Fruit fly (Drosophila melanogaster): Measurements from ENCODE around the gene CG42762.
A peak's percentile ranks its signal among the peaks of the same experiment; 100 is the strongest.

CG42762 gene

DNA sequence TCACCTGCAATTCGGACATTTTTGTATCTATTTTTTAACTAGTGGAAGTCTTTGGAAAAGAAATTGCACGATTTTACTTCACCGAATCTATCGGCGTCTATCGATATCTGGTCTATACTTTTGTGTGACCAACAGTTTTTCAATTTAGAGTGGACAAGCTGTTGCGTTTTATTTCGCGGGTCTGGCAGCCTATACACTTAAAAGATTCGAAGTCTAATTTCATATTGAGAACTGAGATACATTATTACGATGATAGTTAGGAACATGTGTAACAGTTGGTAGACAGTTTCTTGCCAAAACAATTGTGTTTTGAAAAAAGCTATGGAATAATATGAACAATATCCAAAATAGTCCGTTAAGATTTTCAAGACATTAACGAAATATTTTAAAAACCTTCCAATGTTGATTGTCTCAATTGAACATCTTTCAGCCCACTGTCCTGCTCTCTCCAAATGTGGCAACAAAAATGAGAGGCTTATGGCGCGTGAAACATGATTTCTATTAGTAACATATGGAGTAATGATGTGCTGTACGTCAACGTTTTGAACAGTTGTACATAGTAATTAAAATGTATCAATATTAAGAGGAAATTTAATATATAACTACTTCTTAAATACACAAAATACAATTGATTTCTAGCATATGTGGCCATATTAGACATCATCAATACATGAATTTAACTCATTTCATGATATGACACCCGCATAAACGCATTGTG, 18.6 kb upstream of the CG42762 start, which contains the start of gene Acbp1 (continued):
- TF ChIP-seq abd-A (tag; optimal IDR thresholded peaks at IDR 0.05) (peak; percentile 93), sna (GFP tag; IDR thresholded peaks at IDR 0.05; ENCODE audit: partially characterized antibody) (peak; percentile 80), klu (GFP tag; IDR thresholded peaks at IDR 0.05) (peak; percentile 88), CG42726 (GFP tag; IDR thresholded peaks at IDR 0.05; ENCODE audit: partially characterized antibody) (peak; percentile 74), CG3163 (GFP tag; optimal IDR thresholded peaks at IDR 0.05) (peak; percentile 86), CG7372 (GFP tag; IDR thresholded peaks at IDR 0.05) (peak; percentile 90), CG10654 (GFP tag; optimal IDR thresholded peaks at IDR 0.05) (peak; percentile 92), insv (GFP tag; optimal IDR thresholded peaks at IDR 0.05) (peak in 1 of 2 experiments; percentile 86), Mrtf (GFP tag; IDR thresholded peaks at IDR 0.05) (peak; percentile 90), CG12236 (GFP tag; optimal IDR thresholded peaks at IDR 0.05) (peak; percentile 89), Kr (GFP tag; optimal IDR thresholded peaks at IDR 0.05) (peak; percentile 92), CG15269 (tag; optimal IDR thresholded peaks at IDR 0.05) (peak; percentile 97), CG2116 (GFP tag; optimal IDR thresholded peaks at IDR 0.05) (peak; percentile 82), ap (GFP tag; IDR thresholded peaks at IDR 0.05) (peak; percentile 78), row (GFP tag; IDR thresholded peaks at IDR 0.05) (peak; percentile 97), dmrt11E (tag; optimal IDR thresholded peaks at IDR 0.05) (peak; percentile 98), Vsx1 (GFP tag; optimal IDR thresholded peaks at IDR 0.05) (peak; percentile 96), bsh (GFP tag; optimal IDR thresholded peaks at IDR 0.05) (peak; percentile 94 to 98), lbe (GFP tag; optimal IDR thresholded peaks at IDR 0.05) (peak; percentile 95), repo (GFP tag; optimal IDR thresholded peaks at IDR 0.05) (peak; percentile 92), luna (GFP tag; optimal IDR thresholded peaks at IDR 0.05) (peak; percentile 90), ham (GFP tag; IDR thresholded peaks at IDR 0.05) (peak; percentile 50; the same call in 1 of the 2 replicates), CG15514 (GFP tag; optimal IDR thresholded peaks at IDR 0.05) (peak; percentile 89), nerfin-2 (GFP tag; IDR thresholded peaks at IDR 0.05; ENCODE audit: partially characterized antibody) (peak; percentile 71), sc (optimal IDR thresholded peaks at IDR 0.05) (no peak), sc (GFP tag; optimal IDR thresholded peaks at IDR 0.05) (peak; percentile 91), CG16779 (GFP tag; IDR thresholded peaks at IDR 0.05) (peak; percentile 82), prd (optimal IDR thresholded peaks at IDR 0.05) (no peak), prd (GFP tag; IDR thresholded peaks at IDR 0.05) (peak; percentile 92), CG4282 (GFP tag; optimal IDR thresholded peaks at IDR 0.05) (peak; percentile 98), aop (GFP tag; IDR thresholded peaks at IDR 0.05) (peak; percentile 75), dati (GFP tag; IDR thresholded peaks at IDR 0.05) (peak; percentile 60), CG30403 (GFP tag; optimal IDR thresholded peaks at IDR 0.05) (peak; percentile 97), D19A (tag; optimal IDR thresholded peaks at IDR 0.05) (peak; percentile 97), pho (GFP tag; optimal IDR thresholded peaks at IDR 0.05) (peak; percentile 97), Optix (GFP tag; IDR thresholded peaks at IDR 0.05) (peak; percentile 68; the same call in 1 of the 3 replicates), gfzf (GFP tag; optimal IDR thresholded peaks at IDR 0.05) (peak; percentile 84), Awh (GFP tag; IDR thresholded peaks at IDR 0.05) (peak; percentile 86), hkb (optimal IDR thresholded peaks at IDR 0.05) (no peak), hkb (GFP tag; IDR thresholded peaks at IDR 0.05) (peak; percentile 96), CG11695 (GFP tag; IDR thresholded peaks at IDR 0.05) (peak; percentile 94), CG17385 (GFP tag; optimal IDR thresholded peaks at IDR 0.05) (peak; percentile 95), shn (GFP tag; optimal IDR thresholded peaks at IDR 0.05) (peak; percentile 96), CG2678 (tag; optimal IDR thresholded peaks at IDR 0.05) (peak; percentile 99), CG13624 (GFP tag; optimal IDR thresholded peaks at IDR 0.05) (peak; percentile 97), lilli (GFP tag; optimal IDR thresholded peaks at IDR 0.05) (peak; percentile 97), CG7556 (GFP tag; optimal IDR thresholded peaks at IDR 0.05) (peak; percentile 98), HLH3B (GFP tag; IDR thresholded peaks at IDR 0.05) (peak; percentile 90), oc (tag; optimal IDR thresholded peaks at IDR 0.05) (peak; percentile 95), Dref (GFP tag; IDR thresholded peaks at IDR 0.05) (peak; percentile 88)
